Worm (Caenorhabditis elegans) whole organism, young adult: Measurements from ENCODE around the gene gpx-6.

Experiments used
- C17E4.6 ChIP-seq: fragments of 200-800 bp; sonication (Bioruptor generic); IDR thresholded peaks from 2 replicates; pipeline ENCODE4 v1.3.6; 2022; ENCODE audit warnings: missing genetic modification reagents, missing genetic modification characterization, missing compliant biosample characterization
- F52B5.7 ChIP-seq: sonication (generic microtip); optimal IDR thresholded peaks from 2 replicates; lab custom pipeline; 2016; ENCODE audit warnings: mild to moderate bottlenecking, missing genetic modification characterization, missing compliant biosample characterization
- Y95B8A.8 ChIP-seq: fragments of 200-800 bp; sonication (Bioruptor generic); IDR thresholded peaks from 2 replicates; pipeline ENCODE4 v1.3.6; 2022; ENCODE audit warnings: missing genetic modification reagents, missing genetic modification characterization, missing compliant biosample characterization
- attf-3 ChIP-seq: fragments of 200-800 bp; sonication (Bioruptor generic); conservative IDR thresholded peaks from 2 replicates; pipeline ENCODE4 v1.3.6; 2022; ENCODE audit warnings: missing genetic modification reagents, missing genetic modification characterization, missing compliant biosample characterization
- attf-5 ChIP-seq: fragments of 200-800 bp; sonication (Bioruptor generic); optimal IDR thresholded peaks from 2 replicates; lab custom pipeline; 2018; ENCODE audit warnings: mild to moderate bottlenecking, missing genetic modification characterization, missing compliant biosample characterization
- die-1 ChIP-seq: sonication (generic microtip); optimal IDR thresholded peaks from 2 replicates; lab custom pipeline; 2016; ENCODE audit warnings: missing genotype, mild to moderate bottlenecking, missing genetic modification characterization, missing compliant biosample characterization
- egl-44 ChIP-seq: fragments of 200-800 bp; sonication (Bioruptor generic); IDR thresholded peaks from 2 replicates; pipeline ENCODE4 v1.3.6; 2022; ENCODE audit warnings: missing genetic modification reagents, missing genetic modification characterization, missing compliant biosample characterization
- hsf-1 ChIP-seq: fragments of 200-800 bp; sonication (Bioruptor generic); IDR thresholded peaks from 2 replicates; pipeline ENCODE4 v1.3.6; 2022; ENCODE audit warnings: missing genetic modification reagents, missing genetic modification characterization, missing compliant biosample characterization
- lag-1 ChIP-seq: fragments of 200-800 bp; sonication (Bioruptor generic); IDR thresholded peaks from 2 replicates; pipeline ENCODE4 v1.3.6; 2022; ENCODE audit warnings: missing genetic modification reagents, missing genetic modification characterization, missing compliant biosample characterization
- lin-26 ChIP-seq: fragments of 200-800 bp; sonication (Bioruptor generic); IDR thresholded peaks from 2 replicates; pipeline ENCODE4 v1.3.6; 2022; ENCODE audit warnings: missing genetic modification reagents, missing genetic modification characterization, missing compliant biosample characterization
- nhr-90 ChIP-seq: sonication (generic microtip); optimal IDR thresholded peaks from 2 replicates; lab custom pipeline; 2016; ENCODE audit warnings: missing genotype, mild to moderate bottlenecking, missing genetic modification characterization, missing compliant biosample characterization
- pbrm-1 ChIP-seq: fragments of 200-800 bp; sonication (Bioruptor generic); IDR thresholded peaks from 2 replicates; pipeline ENCODE4 v1.3.6; 2022; ENCODE audit warnings: missing genetic modification reagents, missing genetic modification characterization, missing compliant biosample characterization
- rec-8 ChIP-seq, 2 experiments: sonication (generic microtip); optimal IDR thresholded peaks; 2 replicates each; lab custom pipeline; 2016; ENCODE audit warnings: mild to moderate bottlenecking in 2 of 2, missing genetic modification characterization in 2 of 2, missing genetic modification reagents in 2 of 2, missing genotype in 2 of 2, missing biosample characterization in 1 of 2, missing compliant biosample characterization in 1 of 2, moderate library complexity in 1 of 2
- somi-1 ChIP-seq: fragments of 200-800 bp; sonication (Bioruptor generic); optimal IDR thresholded peaks from 2 replicates; lab custom pipeline; 2018; ENCODE audit warnings: mild to moderate bottlenecking, missing genetic modification characterization, missing compliant biosample characterization
- sptf-2 ChIP-seq: fragments of 200-800 bp; sonication (Bioruptor generic); optimal IDR thresholded peaks from 2 replicates; lab custom pipeline; 2018; ENCODE audit warnings: mild to moderate bottlenecking, missing genetic modification characterization, missing compliant biosample characterization
- unc-62 ChIP-seq: fragments of 150-350 bp; optimal IDR thresholded peaks from 2 replicates; lab custom pipeline; 2014; ENCODE audit warnings: missing biosample characterization, missing genetic modification reagents, missing genetic modification characterization
- zim-3 ChIP-seq: sonication (generic microtip); optimal IDR thresholded peaks from 2 replicates; lab custom pipeline; 2017; ENCODE audit warnings: mild to moderate bottlenecking, missing genetic modification characterization, moderate library complexity, missing compliant biosample characterization
- ztf-26 ChIP-seq: sonication (generic microtip); optimal IDR thresholded peaks from 2 replicates; lab custom pipeline; 2017; ENCODE audit warnings: missing genetic modification characterization, missing compliant biosample characterization

Gene gpx-6

DNA sequence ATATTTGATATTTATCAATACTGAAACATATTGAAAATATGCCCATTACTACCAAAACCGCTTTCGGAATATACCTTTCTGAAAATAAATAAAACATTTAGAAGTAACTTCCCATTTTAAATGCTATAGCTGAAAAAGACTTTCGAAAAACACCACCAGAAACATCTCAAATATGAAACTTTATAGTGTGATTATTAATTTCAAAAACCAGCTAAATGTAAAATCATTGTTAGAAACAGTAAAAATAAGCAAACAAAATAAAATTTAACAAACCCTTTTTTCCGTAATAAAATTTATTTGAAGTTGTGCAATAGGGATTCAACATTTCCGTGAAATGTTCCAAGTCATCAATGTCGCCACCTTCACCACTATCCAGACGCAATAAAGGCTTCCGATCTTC lies 46.0 kb downstream of the gpx-6 start, which contains the start of the genes K07H8.5 and K07H8.8:
K07H8.5 (plus strand) TSS at position 301 of the 400 bp plus-strand sequence.
K07H8.8 (minus strand) TSS at position 389 of the 400 bp plus-strand sequence.
- TF ChIP-seq nhr-90 (tag; lab: Kevin White, UChicago) (no peak), lag-1 (no peak), attf-3 (GFP tag; lab: Robert Waterston, UW) (no peak), somi-1 (GFP tag; lab: Kevin White, UChicago) (no peak), rec-8 (tag; optimal IDR thresholded peaks at IDR 0.05; lab: Kevin White, UChicago) (no peak), egl-44 (GFP tag; lab: Robert Waterston, UW) (no peak), hsf-1 (no peak), ztf-26 (no peak), C17E4.6 (GFP tag; lab: Robert Waterston, UW) (no peak), pbrm-1 (no peak), zim-3 (tag; lab: Kevin White, UChicago) (no peak), attf-5 (GFP tag; lab: Kevin White, UChicago) (no peak), sptf-2 (GFP tag; lab: Kevin White, UChicago) (no peak), lin-26 (GFP tag; lab: Robert Waterston, UW) (no peak), F52B5.7 (tag; lab: Kevin White, UChicago) (no peak), Y95B8A.8 (GFP tag; lab: Robert Waterston, UW) (no peak), unc-62 (no peak), die-1 (tag; lab: Kevin White, UChicago) (no peak)
